Worm (Caenorhabditis elegans): Measurements from ENCODE around the gene ZK546.5.
"Not testable (repeated sequence)": the region's sequence is repeated elsewhere in the genome, so short reads cannot be mapped to it uniquely, and the experiment has no call there.

The ZK546.5 gene

ce11 chrII:4914214-4914613 is 21.4 kb upstream of the ZK546.5 start, which contains the start of gene R05F9.11 (continued):
- no peak for TF ChIP-seq R02D3.7 (tag; optimal IDR thresholded peaks at IDR 0.05)

ce11 chrII:4915572-4915971 is 20.0 kb upstream of the ZK546.5 start:
- peak; percentile 48 for TF ChIP-seq aha-1 (tag)
- no peak for TF ChIP-seq lin-29 (GFP tag; IDR thresholded peaks at IDR 0.05)

- not testable (repeated sequence) for TF ChIP-seq nhr-10, F37D6.2, nhr-6 (tag; optimal IDR thresholded peaks at IDR 0.05)
These were observed 19.2 kb upstream of the ZK546.5 start, which contains the start of gene msp-31 for ce11 chrII:4916462-4916861. msp-31 (minus strand) TSS chrII:4916562.

- TF ChIP-seq dve-1 (tag; optimal IDR thresholded peaks at IDR 0.05; ENCODE audit: insufficient read depth): no peak
- TF ChIP-seq unc-62 (GFP tag; optimal IDR thresholded peaks at IDR 0.05 in 1 of 2): peak in 1 of 2 experiments; percentile 62
- TF ChIP-seq unc-62 (tag; optimal IDR thresholded peaks at IDR 0.05): no peak
These were observed 17.1 kb upstream of the ZK546.5 start for ce11 chrII:4918501-4919021.

ce11 chrII:4920608-4921007 is 15.0 kb upstream of the ZK546.5 start:
- TF ChIP-seq pqm-1 (tag; optimal IDR thresholded peaks at IDR 0.05): peak; percentile 63
- TF ChIP-seq hlh-11 (tag; optimal IDR thresholded peaks at IDR 0.05): peak; percentile 6
- peak; percentile 42 for TF ChIP-seq dve-1 (tag; optimal IDR thresholded peaks at IDR 0.05; ENCODE audit: insufficient read depth)
- TF ChIP-seq gei-8 (GFP tag; optimal IDR thresholded peaks at IDR 0.05): no peak
- peak; percentile 17 for TF ChIP-seq nhr-28 (tag; optimal IDR thresholded peaks at IDR 0.05)
- no peak for TF ChIP-seq F37D6.2 (tag; optimal IDR thresholded peaks at IDR 0.05)

- TF ChIP-seq aha-1 (tag): peak; percentile 12
- no peak for TF ChIP-seq fos-1 (tag; optimal IDR thresholded peaks at IDR 0.05)
- TF ChIP-seq unc-62 (GFP tag; optimal IDR thresholded peaks at IDR 0.05 in 1 of 2): peak in 1 of 2 experiments; percentile 96
- no peak for TF ChIP-seq unc-62 (tag; optimal IDR thresholded peaks at IDR 0.05)
- TF ChIP-seq ZK337.2 (GFP tag; IDR thresholded peaks at IDR 0.05): no peak
These were observed 10.9 kb upstream of the ZK546.5 start for ce11 chrII:4924729-4925128.

- TF ChIP-seq daf-12 (tag; optimal IDR thresholded peaks at IDR 0.05) (no peak), hif-1 (tag; optimal IDR thresholded peaks at IDR 0.05) (no peak), lsy-2 (tag; optimal IDR thresholded peaks at IDR 0.05) (peak in 1 of 2 experiments; percentile 25), nhr-77 (tag; optimal IDR thresholded peaks at IDR 0.05) (peak; percentile 51), hlh-30 (tag; optimal IDR thresholded peaks at IDR 0.05; ENCODE audit: insufficient read depth) (peak; percentile 62), unc-39 (tag; optimal IDR thresholded peaks at IDR 0.05) (no peak), nhr-41 (GFP tag; IDR thresholded peaks at IDR 0.05) (peak; percentile 77; the same call in 1 of the 2 replicates), F10B5.3 (tag; optimal IDR thresholded peaks at IDR 0.05) (no peak), mdl-1 (tag; optimal IDR thresholded peaks at IDR 0.05) (peak; percentile 0 to 86), mxl-3 (GFP tag; optimal IDR thresholded peaks at IDR 0.05) (peak; percentile 75), ztf-7 (tag; optimal IDR thresholded peaks at IDR 0.05) (no peak), zfp-2 (tag; optimal IDR thresholded peaks at IDR 0.05) (no peak), mes-2 (tag; optimal IDR thresholded peaks at IDR 0.05; ENCODE audit: poor library complexity, severe bottlenecking) (peak; percentile 37), Y105C5A.15 (GFP tag; IDR thresholded peaks at IDR 0.05) (no peak), nhr-237 (tag; optimal IDR thresholded peaks at IDR 0.05) (no peak), zip-2 (tag; optimal IDR thresholded peaks at IDR 0.05) (no peak), attf-4 (tag; optimal IDR thresholded peaks at IDR 0.05) (no peak), arid-1 (GFP tag; conservative IDR thresholded peaks at IDR 0.05) (no peak), skn-1 (tag; optimal IDR thresholded peaks at IDR 0.05) (no peak), rbr-2 (tag; optimal IDR thresholded peaks at IDR 0.05) (no peak), zfp-3 (GFP tag; conservative IDR thresholded peaks at IDR 0.05) (0 out of 2 replicates have a peak, but pooled peaks have one; percentile 37), aha-1 (tag) (no peak), dve-1 (tag; optimal IDR thresholded peaks at IDR 0.05; ENCODE audit: insufficient read depth) (peak; percentile 85), nhr-42 (GFP tag; IDR thresholded peaks at IDR 0.05) (no peak), F44E2.7 (GFP tag; IDR thresholded peaks at IDR 0.05) (no peak), Y75B8A.6 (GFP tag; IDR thresholded peaks at IDR 0.05) (no peak)
These were observed 10.3 kb upstream of the ZK546.5 start, which contains the start of gene aagr-2 for ce11 chrII:4925198-4925764. aagr-2 (minus strand) TSS chrII:4925248.

Data from whole organism, L4 larva.